Fruit fly (Drosophila melanogaster) ovary, adult (tissue): ENCODE measurements around the gene jus.

Experiments
- CG17801 ChIP-seq: fragments of 200-800 bp; optimal IDR thresholded peaks from 2 replicates; lab custom pipeline; 2019; ENCODE audit warnings: missing biosample characterization, mild to moderate bottlenecking, missing genetic modification characterization, moderate library complexity; ENCODE audit not compliant: partially characterized antibody

jus gene

DNA sequence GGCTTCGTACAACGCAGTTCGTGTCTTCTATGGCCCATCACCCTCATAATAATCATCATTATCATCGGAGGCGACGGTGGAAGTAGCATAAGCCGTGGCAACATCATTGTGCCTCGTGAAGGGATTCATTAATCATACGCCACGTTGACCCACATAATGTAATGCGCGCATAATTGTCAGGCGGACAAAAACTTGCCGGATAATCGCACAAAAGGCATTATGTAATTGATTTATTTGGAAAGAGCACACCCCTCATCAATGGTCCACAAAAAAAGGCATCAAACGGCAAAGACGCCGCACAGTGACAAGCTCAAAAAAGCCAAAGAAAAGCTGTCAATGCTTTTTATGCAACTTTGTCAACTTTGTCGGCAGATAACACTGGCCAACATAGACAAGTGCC lies 3.5 kb upstream of the jus start:
- TF ChIP-seq CG17801 (GFP tag; lab: Kevin White, UChicago) = no peak

DNA sequence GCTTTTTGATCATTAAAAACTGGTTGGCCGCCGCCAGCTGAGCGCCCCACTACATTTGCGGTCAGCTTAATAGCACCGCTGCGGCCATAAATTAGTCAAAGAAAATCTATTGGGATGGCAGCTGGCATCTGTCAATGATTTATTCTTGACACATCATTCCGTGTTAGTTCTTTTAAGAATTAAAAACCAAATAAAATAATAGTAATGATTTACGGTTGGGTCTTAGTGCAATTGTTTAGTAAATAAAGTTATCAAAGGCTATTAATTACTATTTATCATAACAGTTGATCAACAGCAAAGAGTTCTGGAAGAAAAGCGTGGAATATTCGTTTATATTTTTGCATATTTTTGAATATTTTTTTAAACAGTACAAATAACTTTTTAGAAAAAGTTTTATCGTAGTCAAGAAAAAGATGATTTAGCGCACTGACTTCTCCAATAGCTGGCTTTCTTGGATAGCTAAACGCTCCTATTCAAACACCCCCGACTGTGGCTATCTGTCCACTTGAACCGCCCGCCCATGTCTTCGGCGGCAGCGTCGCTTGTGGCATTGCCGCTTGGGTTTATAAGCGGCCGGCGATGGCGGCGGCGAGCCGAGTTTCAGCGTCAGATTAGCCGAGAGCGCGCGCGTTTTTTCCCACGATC lies 2.3 kb upstream of the jus start, which contains the start of gene CG14515:
TSS of gene CG14515 (plus strand) at position 590 of the 645 bp plus-strand sequence.
- no peak for TF ChIP-seq CG17801 (GFP tag; lab: Kevin White, UChicago)

DNA sequence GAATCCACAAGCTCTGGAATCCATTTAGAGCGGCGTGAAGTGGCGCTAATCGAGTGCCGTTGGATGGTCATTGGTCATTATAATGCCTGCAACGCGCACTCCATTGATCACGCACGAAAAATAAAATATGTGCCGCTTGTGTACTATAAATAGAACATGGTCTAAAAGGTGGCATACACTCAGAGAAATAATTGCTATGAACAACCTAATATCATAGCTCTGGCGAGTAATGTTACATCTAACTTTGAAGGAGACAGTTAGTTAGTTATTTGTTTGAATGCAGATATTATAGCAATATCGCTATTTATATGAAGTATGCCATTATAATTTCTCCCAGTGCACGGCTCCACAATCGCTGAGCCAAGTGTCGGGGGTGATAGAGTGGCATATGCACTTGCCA lies 3.8 kb downstream of the jus start:
- TF ChIP-seq CG17801 (GFP tag; lab: Kevin White, UChicago) = no peak

DNA sequence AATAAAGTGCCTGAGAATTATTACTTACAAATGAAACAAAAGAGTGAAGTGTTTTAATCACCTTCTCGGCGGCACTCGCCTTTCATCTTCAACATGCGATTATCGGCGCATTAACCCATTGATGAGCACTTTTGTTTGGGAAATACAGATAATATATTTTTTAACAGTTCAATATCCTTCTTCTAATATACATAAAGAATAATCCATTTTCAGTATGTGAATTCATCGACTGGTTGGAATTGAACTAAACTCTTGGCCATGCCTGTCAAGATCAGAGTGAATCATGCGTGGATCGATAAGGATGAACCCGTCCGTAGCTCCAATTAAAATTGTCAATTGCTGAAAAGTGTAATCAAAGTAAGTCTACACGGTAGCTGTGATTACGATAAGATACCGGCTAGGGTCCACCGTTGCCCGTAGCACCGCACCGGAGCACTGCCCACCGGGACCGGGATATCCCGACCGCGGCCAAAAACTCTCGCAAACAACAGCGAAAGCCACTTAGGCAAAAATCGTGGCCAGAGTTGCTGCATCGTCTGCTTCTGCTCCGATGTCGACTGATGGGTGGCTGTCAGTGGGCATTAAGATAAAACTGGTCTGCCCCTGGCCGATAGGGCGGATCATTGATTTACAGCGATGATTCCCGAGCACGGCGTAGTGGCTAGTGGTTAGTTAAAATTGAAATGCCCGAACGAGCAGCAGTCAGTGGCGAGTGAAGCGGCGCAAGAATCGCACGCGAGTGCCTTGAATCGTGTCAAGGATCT lies 29.7 kb downstream of the jus start, which contains the start of gene CG11898:
TSS of gene CG11898 (plus strand) at position 714 of the 764 bp plus-strand sequence.
- TF ChIP-seq CG17801 (GFP tag; lab: Kevin White, UChicago) = no peak

DNA sequence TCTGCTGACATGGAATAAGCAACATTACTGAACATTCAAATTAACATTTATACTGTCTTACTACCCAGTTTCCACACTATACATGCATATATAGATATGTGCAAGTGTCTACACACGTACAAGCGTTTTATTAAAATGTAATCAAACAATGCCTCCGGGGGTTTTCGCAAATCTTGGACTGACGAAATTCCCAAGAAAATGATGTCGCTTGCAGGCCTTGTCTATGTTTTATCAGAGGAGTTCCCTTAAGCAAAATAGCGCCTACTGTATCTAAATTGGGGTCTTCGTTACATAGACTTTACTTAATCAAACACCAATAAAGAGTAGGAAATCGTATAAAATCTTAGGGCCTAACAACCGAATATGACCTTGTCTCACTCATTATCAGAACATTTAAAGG lies 35.2 kb downstream of the jus start:
- TF ChIP-seq CG17801 (GFP tag; lab: Kevin White, UChicago) = no peak

DNA sequence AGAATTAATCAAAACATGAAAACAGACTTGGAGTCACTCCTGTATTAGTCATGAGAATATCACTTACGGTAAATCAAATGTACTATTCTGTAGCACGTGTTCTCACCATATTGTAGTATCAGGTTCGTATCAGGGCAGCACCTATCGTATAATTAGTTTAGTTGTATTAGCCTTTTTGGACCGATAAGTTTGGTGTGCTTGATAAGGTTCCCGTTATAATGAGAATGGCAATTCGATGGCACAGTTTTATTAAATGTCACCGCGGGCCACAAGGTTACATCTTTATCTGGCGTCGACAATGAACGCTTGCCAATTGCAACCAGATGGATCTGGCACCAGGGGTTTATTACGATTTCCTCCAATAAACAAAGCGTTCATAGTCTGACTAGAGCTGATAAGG lies 36.1 kb downstream of the jus start:
- TF ChIP-seq CG17801 (GFP tag; lab: Kevin White, UChicago) = no peak

DNA sequence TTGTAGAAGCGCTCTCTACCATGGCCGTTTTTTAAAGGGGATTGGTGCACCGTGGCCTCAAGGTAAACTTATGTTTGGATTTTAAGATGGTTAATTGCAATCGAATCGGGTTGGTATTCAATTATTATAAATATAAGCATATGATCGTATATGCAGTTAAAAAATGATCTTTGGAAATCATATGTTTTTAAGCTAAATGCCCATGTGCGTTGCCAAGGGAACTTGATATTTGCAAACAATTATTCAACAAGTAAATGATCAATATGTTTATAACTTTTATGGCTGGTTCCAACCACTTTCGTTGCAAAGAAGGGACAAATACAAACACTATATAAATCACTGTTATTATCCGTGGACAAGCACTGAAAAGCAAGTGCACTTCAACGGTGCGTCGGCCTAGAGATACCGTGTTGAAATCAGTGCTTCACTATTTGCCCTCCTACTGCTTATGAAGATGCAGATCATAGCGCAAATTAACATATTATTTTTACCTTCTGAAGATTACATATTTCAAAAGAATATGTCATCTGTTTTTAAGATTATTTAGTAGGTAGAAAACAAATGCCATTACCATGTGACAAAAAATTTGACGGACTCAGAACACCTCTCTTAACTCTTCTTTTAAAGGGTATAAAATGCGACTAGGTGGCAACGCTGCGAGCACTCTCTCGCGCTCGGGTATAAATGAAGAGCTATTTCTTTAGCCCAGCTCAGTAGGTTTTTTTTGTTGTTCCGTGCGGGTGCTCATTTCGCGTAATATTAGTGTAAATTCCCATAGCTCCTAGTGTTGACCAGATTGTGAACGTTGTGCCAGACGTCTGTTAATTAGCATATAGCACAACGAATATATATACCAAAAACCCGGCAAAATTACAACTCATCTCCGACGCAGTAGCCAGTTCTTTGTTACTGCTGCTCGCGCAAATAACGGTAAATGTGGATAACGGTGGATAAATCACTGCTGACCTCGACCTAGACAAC lies 37.1 kb downstream of the jus start, which contains the start of gene rdog:
TSS of gene rdog (plus strand) at position 705 of the 981 bp plus-strand sequence.
- peak; percentile 36 for TF ChIP-seq CG17801 (GFP tag; lab: Kevin White, UChicago)

DNA sequence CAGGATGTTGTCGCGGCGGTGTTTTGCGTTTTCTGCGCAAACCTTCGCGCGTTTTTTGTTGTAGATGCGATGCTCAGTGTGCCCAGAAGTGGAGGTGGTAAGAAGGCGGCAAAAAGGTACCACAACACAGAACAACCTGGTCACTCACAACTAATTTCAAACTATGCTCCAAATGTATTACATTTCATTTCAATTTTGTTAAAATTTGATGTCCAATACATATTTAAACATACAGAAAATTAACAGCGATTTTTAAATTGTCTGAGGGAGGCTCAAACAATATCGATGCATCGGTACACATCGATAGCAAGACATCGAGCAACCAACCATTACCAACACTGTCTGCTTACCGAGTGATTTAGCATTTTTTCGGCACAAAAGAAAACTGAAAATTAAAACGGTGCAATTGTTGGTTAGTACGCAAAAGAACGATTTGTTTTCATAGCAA lies 41.6 kb downstream of the jus start, which contains the start of the genes Slbp and Rpn2:
TSS of gene Slbp (minus strand) at position 70 of the 448 bp plus-strand sequence.
TSS of gene Rpn2 (plus strand) at position 328 of the 448 bp plus-strand sequence.
- peak; percentile 62 for TF ChIP-seq CG17801 (GFP tag; lab: Kevin White, UChicago)

DNA sequence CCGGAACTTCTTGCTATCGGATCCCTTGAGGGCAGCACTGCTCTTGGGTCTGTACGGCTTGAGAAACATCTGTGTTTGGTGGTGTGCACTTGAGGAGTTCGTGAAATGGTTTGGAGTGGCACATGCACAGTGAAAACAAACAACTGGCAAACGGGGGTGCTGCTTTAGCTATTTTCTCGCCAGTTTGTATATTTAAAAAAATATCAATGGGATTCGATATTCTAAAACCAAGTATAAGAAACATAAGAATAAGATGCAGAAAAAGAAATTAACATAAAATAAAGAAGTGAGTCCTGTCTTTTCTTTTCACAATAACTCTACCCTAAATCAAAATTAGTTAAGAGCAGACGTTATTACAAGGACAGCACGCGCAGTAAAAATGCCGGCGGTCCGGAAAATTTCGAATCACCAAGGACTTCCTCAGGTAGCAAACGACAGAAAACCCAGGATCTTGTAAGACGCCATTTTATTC lies 43.1 kb downstream of the jus start, which contains the start of gene eIF2D:
TSS of gene eIF2D (minus strand) at position 174 of the 472 bp plus-strand sequence.
- TF ChIP-seq CG17801 (GFP tag; lab: Kevin White, UChicago) = peak; percentile 70

DNA sequence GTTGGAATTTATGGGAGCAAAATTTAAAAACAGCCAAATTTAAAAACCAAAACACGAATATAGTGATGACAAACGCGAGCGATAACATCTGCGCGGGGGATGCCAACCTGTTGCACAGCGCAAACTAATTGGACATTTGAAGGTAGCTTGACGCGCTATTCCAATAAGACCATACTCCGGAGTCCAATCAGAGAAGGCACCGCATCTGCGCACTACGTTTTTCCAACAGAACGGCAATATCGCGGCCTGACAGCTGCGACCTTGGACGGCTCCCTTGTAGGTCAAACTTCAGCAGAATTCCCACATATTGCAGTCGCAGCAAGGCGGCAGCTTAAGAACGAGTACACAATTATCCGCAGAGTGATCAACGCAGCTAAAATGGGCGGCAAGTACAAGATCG lies 46.7 kb downstream of the jus start, which contains the start of the genes CG11882 and Pglym78:
TSS of gene CG11882 (minus strand) at position 101 of the 400 bp plus-strand sequence.
TSS of gene Pglym78 (plus strand) at position 177 of the 400 bp plus-strand sequence.
- no peak for TF ChIP-seq CG17801 (GFP tag; lab: Kevin White, UChicago)

DNA sequence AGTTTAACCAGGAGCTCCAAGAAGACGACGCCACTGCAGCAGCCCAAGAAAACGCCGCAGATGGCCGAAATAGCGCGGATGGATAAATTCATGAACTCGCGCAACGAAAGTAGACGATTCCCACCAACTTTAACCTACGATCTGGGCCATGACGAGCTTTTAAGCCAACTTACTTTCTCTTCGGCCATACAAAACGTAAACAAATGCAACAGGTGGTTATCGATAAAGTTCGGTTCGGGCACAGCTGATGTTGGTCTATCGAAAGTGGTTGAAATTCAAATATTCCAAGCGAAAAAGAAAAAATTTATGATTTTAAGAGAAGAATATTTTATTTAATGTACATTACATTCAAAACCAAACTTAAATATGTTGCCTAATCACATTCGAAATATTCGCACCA lies 48.1 kb downstream of the jus start, which contains the start of gene CG14511:
TSS of gene CG14511 (minus strand) at position 184 of the 400 bp plus-strand sequence.
- TF ChIP-seq CG17801 (GFP tag; lab: Kevin White, UChicago) = no peak

DNA sequence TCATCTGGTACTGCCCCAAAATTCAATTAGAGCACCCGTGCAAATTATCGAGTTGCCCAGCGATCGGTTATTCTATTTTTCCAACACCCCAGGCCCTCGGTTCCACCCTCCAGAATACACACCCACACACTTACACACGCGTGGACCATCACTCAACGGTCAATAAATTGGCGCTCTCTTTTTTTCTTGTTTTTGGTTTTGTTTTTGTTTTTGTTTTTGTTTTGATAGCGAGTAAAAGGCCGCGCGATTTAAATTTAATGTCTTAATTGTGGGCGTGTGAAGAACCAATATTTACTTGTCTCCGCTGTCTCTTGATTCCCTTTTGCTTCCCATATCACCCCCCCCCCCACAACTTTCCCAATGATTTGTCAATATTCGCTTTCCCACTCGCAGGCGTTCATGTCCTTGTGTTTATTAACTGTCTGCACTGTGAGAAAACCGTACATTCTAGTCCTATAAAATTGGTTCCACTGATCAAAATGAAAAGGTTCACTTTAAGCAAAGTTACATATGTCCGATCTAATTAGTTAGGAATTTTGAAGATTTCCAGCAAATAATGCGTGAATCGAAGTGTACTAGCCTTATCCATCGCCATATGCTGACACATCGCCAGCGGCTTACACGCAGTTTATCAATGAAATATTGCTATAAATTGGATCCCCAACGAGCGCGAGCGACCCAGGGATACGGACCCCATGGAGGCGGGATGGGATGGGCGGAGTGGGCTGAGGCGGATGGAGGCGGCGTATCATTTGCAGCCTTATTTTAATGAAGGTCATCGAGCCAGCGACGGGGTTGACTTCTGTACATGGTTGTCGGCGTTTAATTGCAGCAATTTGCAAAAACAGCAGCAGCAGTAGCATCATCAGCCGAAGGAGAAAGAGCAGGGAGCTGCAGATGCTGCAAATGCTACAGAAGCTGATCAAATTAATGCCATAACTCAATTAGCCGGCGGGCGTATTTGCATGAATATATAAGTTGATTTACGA lies 54.7 kb downstream of the jus start:
- no peak for TF ChIP-seq CG17801 (GFP tag; lab: Kevin White, UChicago)
